Worm (Caenorhabditis elegans): Measurements from ENCODE around the gene srx-38.

Gene srx-38

ce11 chrV:5194508-5194907, 39.1 kb upstream of the srx-38 start, which contains the start of gene abu-8:
Gene abu-8, minus strand, starts transcription at chrV:5194608.
- TF ChIP-seq syd-9 (tag; optimal IDR thresholded peaks at IDR 0.05) = no peak
- no peak for TF ChIP-seq fax-1 (tag; optimal IDR thresholded peaks at IDR 0.05)
- no peak for TF ChIP-seq pag-3 (tag; optimal IDR thresholded peaks at IDR 0.05; ENCODE audit: borderline replicate concordance)
- no peak for TF ChIP-seq pat-9 (tag; optimal IDR thresholded peaks at IDR 0.05)
- TF ChIP-seq lim-6 (tag; optimal IDR thresholded peaks at IDR 0.05) = no peak
- no peak for TF ChIP-seq lin-11 (tag; optimal IDR thresholded peaks at IDR 0.05)
- TF ChIP-seq ceh-9 (tag; optimal IDR thresholded peaks at IDR 0.05) = no peak
- no peak for TF ChIP-seq sox-4 (tag; optimal IDR thresholded peaks at IDR 0.05)
- no peak for TF ChIP-seq ama-1 (optimal IDR thresholded peaks at IDR 0.05)

- TF ChIP-seq ztf-16 (tag; optimal IDR thresholded peaks at IDR 0.05) (no peak), hlh-30 (tag; optimal IDR thresholded peaks at IDR 0.05; ENCODE audit: insufficient read depth) (no peak), tbx-2 (tag; optimal IDR thresholded peaks at IDR 0.05) (no peak), eyg-1 (tag; optimal IDR thresholded peaks at IDR 0.05) (no peak), ttx-3 (tag; optimal IDR thresholded peaks at IDR 0.05) (no peak)
Observed at ce11 chrV:5192501-5192900, 37.1 kb upstream of the srx-38 start, which contains the start of gene C03A7.13. Gene C03A7.13, minus strand, starts transcription at chrV:5192543.

ce11 chrV:5181612-5182011, 26.2 kb upstream of the srx-38 start, which contains the start of gene C03A7.2:
Gene C03A7.2, plus strand, starts transcription at chrV:5181912.
- no peak for TF ChIP-seq ceh-6 (GFP tag; optimal IDR thresholded peaks at IDR 0.05)
- TF ChIP-seq hlh-30 (tag; optimal IDR thresholded peaks at IDR 0.05; ENCODE audit: insufficient read depth) = no peak
- TF ChIP-seq pag-3 (tag; optimal IDR thresholded peaks at IDR 0.05; ENCODE audit: borderline replicate concordance) = no peak
- no peak for TF ChIP-seq ceh-9 (tag; optimal IDR thresholded peaks at IDR 0.05)
- no peak for TF ChIP-seq ttx-3 (tag; optimal IDR thresholded peaks at IDR 0.05)

- TF ChIP-seq elt-2 (tag; optimal IDR thresholded peaks at IDR 0.05) (peak; percentile 60), pat-9 (tag; optimal IDR thresholded peaks at IDR 0.05) (no peak)
Observed at ce11 chrV:5178051-5178450, 22.6 kb upstream of the srx-38 start.

- no peak for TF ChIP-seq ceh-19 (GFP tag; optimal IDR thresholded peaks at IDR 0.05)
- no peak for TF ChIP-seq hlh-30 (tag; optimal IDR thresholded peaks at IDR 0.05; ENCODE audit: insufficient read depth)
- no peak for TF ChIP-seq pat-9 (tag; optimal IDR thresholded peaks at IDR 0.05)
- TF ChIP-seq che-1 (tag; optimal IDR thresholded peaks at IDR 0.05) = no peak
- no peak for TF ChIP-seq hlh-8 (tag; optimal IDR thresholded peaks at IDR 0.05)
- no peak for TF ChIP-seq pag-3 (tag; optimal IDR thresholded peaks at IDR 0.05; ENCODE audit: borderline replicate concordance)
- TF ChIP-seq K09A11.1 (tag; optimal IDR thresholded peaks at IDR 0.05; ENCODE audit: insufficient read depth) = no peak
- no peak for TF ChIP-seq ceh-2 (tag; optimal IDR thresholded peaks at IDR 0.05)
- TF ChIP-seq unc-86 (tag; optimal IDR thresholded peaks at IDR 0.05) = no peak
- no peak for TF ChIP-seq dve-1 (tag; optimal IDR thresholded peaks at IDR 0.05)
- TF ChIP-seq pax-1 (tag; optimal IDR thresholded peaks at IDR 0.05) = no peak
Observed at ce11 chrV:5177209-5177608, 21.8 kb upstream of the srx-38 start, which contains the start of gene ugt-51. Gene ugt-51, minus strand, starts transcription at chrV:5177309.

ce11 chrV:5172833-5173232, 17.4 kb upstream of the srx-38 start, which contains the start of gene srt-65:
Gene srt-65, minus strand, starts transcription at chrV:5172933.
- TF ChIP-seq tbx-7 (tag; optimal IDR thresholded peaks at IDR 0.05) (no peak), ref-2 (tag; optimal IDR thresholded peaks at IDR 0.05) (no peak), ahr-1 (tag; optimal IDR thresholded peaks at IDR 0.05) (no peak), ama-1 (optimal IDR thresholded peaks at IDR 0.05) (no peak), fkh-6 (tag; optimal IDR thresholded peaks at IDR 0.05) (no peak), lin-11 (tag; optimal IDR thresholded peaks at IDR 0.05) (no peak), C08G9.2 (tag; optimal IDR thresholded peaks at IDR 0.05) (no peak), elt-2 (tag; optimal IDR thresholded peaks at IDR 0.05) (no peak), pha-4 (tag; optimal IDR thresholded peaks at IDR 0.05) (no peak), madf-2 (tag; optimal IDR thresholded peaks at IDR 0.05) (no peak), F13H6.1 (tag; optimal IDR thresholded peaks at IDR 0.05) (no peak), ceh-45 (GFP tag; IDR thresholded peaks at IDR 0.05) (no peak), zip-5 (tag; optimal IDR thresholded peaks at IDR 0.05) (no peak), rnt-1 (tag; optimal IDR thresholded peaks at IDR 0.05) (no peak), ets-4 (tag; optimal IDR thresholded peaks at IDR 0.05) (no peak), fax-1 (tag; optimal IDR thresholded peaks at IDR 0.05) (no peak), pqm-1 (tag; optimal IDR thresholded peaks at IDR 0.05) (no peak), gmeb-2 (tag; optimal IDR thresholded peaks at IDR 0.05) (no peak)
